Worm (Caenorhabditis elegans) whole organism, L4 larva: ENCODE data around the gene lurp-3.

Source experiments
- F44E2.7 ChIP-seq: fragments of 200-800 bp; sonication (Bioruptor generic); IDR thresholded peaks from 2 replicates; pipeline ENCODE4 v2.1.2; 2022; ENCODE audit warnings: missing genetic modification characterization, missing compliant biosample characterization
- ZK546.5 ChIP-seq, 2 experiments: sonication (generic microtip); optimal IDR thresholded peaks; 2 replicates each; lab custom pipeline; 2017; ENCODE audit warnings: missing biosample characterization in 2 of 2, missing genetic modification characterization in 2 of 2
- ctbp-1 ChIP-seq: fragments of 200-800 bp; sonication (Bioruptor generic); IDR thresholded peaks from 2 replicates; pipeline ENCODE4 v1.3.6; 2022; ENCODE audit warnings: missing genetic modification reagents, missing genetic modification characterization, missing compliant biosample characterization
- lin-39 ChIP-seq: fragments of 150-350 bp; optimal IDR thresholded peaks from 2 replicates; lab custom pipeline; 2014; ENCODE audit warnings: missing biosample characterization, missing genetic modification reagents, missing genetic modification characterization

DNA sequence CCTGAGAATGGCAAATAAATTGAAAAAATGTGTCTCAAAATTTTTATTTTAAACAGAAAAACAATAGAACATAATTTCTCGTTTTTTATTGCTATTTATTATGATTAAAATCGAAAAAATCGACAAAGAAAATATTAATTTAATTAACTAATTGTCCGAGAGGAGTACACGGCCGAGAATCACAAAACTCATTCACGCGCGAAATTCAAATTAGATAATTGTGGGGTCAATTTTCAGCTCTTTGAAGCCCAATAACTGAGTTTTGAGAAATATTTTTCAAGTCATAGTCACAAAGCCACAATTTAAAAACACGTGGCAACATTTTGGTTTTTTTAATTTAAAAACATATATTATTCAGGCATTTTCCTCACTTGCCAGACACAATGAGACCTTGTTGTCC is 46.5 kb upstream of the lurp-3 start:
- TF ChIP-seq lin-39 (tag; lab: Kevin White, UChicago) (no peak), ctbp-1 (GFP tag; lab: Robert Waterston, UW) (no peak), F44E2.7 (GFP tag; lab: Robert Waterston, UW) (no peak), ZK546.5 (tag; optimal IDR thresholded peaks at IDR 0.05; lab: Kevin White, UChicago) (no peak)
